Fruit fly (Drosophila melanogaster) whole organism, adult: ENCODE measurements around the gene CG3795.
A peak's percentile ranks its signal among the peaks of the same experiment; 100 is the strongest.

Experiments
- CG11617 ChIP-seq: fragments of 200-800 bp; sonication (Bioruptor generic); optimal IDR thresholded peaks from 2 replicates; lab custom pipeline; 2017; ENCODE audit warnings: mild to moderate bottlenecking, missing biosample characterization, missing genetic modification reagents, missing genetic modification characterization
- CG12768 ChIP-seq: fragments of 200-800 bp; sonication (Bioruptor generic); optimal IDR thresholded peaks from 2 replicates; lab custom pipeline; 2017; ENCODE audit warnings: missing biosample characterization, missing genetic modification characterization, mild to moderate bottlenecking, moderate library complexity, missing genetic modification reagents
- CG14711 ChIP-seq: fragments of 200-800 bp; sonication (Bioruptor generic); optimal IDR thresholded peaks from 2 replicates; lab custom pipeline; 2018; ENCODE audit warnings: missing biosample characterization, mild to moderate bottlenecking, missing genetic modification characterization, moderate library complexity
- CG1620 ChIP-seq: fragments of 200-800 bp; sonication (Bioruptor generic); optimal IDR thresholded peaks from 2 replicates; lab custom pipeline; 2016; ENCODE audit warnings: missing biosample characterization, missing genetic modification characterization
- CG33017 ChIP-seq: fragments of 200-800 bp; sonication (Bioruptor generic); optimal IDR thresholded peaks from 2 replicates; lab custom pipeline; 2018; ENCODE audit warnings: missing biosample characterization, mild to moderate bottlenecking, missing genetic modification characterization, moderate library complexity
- CG5204 ChIP-seq: fragments of 200-800 bp; sonication (Bioruptor generic); optimal IDR thresholded peaks from 2 replicates; lab custom pipeline; 2016; ENCODE audit warnings: missing biosample characterization, missing genetic modification characterization
- CG7045 ChIP-seq: fragments of 200-800 bp; sonication (Bioruptor generic); optimal IDR thresholded peaks from 2 replicates; lab custom pipeline; 2017; ENCODE audit warnings: missing biosample characterization, mild to moderate bottlenecking, missing genetic modification characterization
- CG7101 ChIP-seq: fragments of 200-800 bp; sonication (Bioruptor generic); optimal IDR thresholded peaks from 2 replicates; lab custom pipeline; 2018; ENCODE audit warnings: missing biosample characterization, mild to moderate bottlenecking, missing genetic modification characterization, moderate library complexity
- Clk ChIP-seq: fragments of 200-800 bp; sonication (Bioruptor generic); optimal IDR thresholded peaks from 2 replicates; lab custom pipeline; 2017; ENCODE audit warnings: missing biosample characterization, missing genetic modification characterization
- Crg-1 ChIP-seq: fragments of 200-800 bp; sonication (Bioruptor generic); optimal IDR thresholded peaks from 2 replicates; lab custom pipeline; 2016; ENCODE audit warnings: missing biosample characterization, missing genetic modification characterization
- Hr96 ChIP-seq: fragments of 200-800 bp; sonication (Bioruptor generic); optimal IDR thresholded peaks from 2 replicates; lab custom pipeline; 2016; ENCODE audit warnings: missing biosample characterization, missing genetic modification characterization
- Mnt ChIP-seq: fragments of 200-800 bp; sonication (Bioruptor generic); optimal IDR thresholded peaks from 2 replicates; lab custom pipeline; 2016; ENCODE audit warnings: missing biosample characterization, mild to moderate bottlenecking, missing genetic modification characterization
- bab1 ChIP-seq: fragments of 200-800 bp; sonication (Bioruptor generic); optimal IDR thresholded peaks from 3 replicates; lab custom pipeline; 2019; ENCODE audit warnings: missing biosample characterization, mild to moderate bottlenecking, missing genetic modification characterization, moderate library complexity
- cic ChIP-seq: fragments of 200-800 bp; sonication (Bioruptor generic); optimal IDR thresholded peaks from 2 replicates; lab custom pipeline; 2017; ENCODE audit warnings: missing biosample characterization, mild to moderate bottlenecking, missing genetic modification characterization, moderate library complexity
- cnc ChIP-seq, 2 experiments: fragments of >200 bp; optimal IDR thresholded peaks; 2 replicates each; lab custom pipeline; 2017
- kay ChIP-seq: fragments of 200-800 bp; sonication (Bioruptor generic); peaks from one replicate; lab custom pipeline; 2016; ENCODE audit warnings: missing biosample characterization, missing genetic modification characterization, borderline replicate concordance
- ovo ChIP-seq: fragments of 200-800 bp; sonication (Bioruptor generic); optimal IDR thresholded peaks from 2 replicates; lab custom pipeline; 2016; ENCODE audit warnings: missing biosample characterization, missing genetic modification characterization
- pad ChIP-seq: fragments of 200-800 bp; sonication (Bioruptor generic); optimal IDR thresholded peaks from 3 replicates; lab custom pipeline; 2017; ENCODE audit warnings: missing biosample characterization, missing genetic modification characterization, mild to moderate bottlenecking, moderate library complexity, missing genetic modification reagents
- tj ChIP-seq: fragments of 200-800 bp; sonication (Bioruptor generic); optimal IDR thresholded peaks from 3 replicates; lab custom pipeline; 2017; ENCODE audit warnings: missing biosample characterization, mild to moderate bottlenecking, missing genetic modification characterization, moderate library complexity
- toe ChIP-seq: fragments of 200-800 bp; sonication (Bioruptor generic); optimal IDR thresholded peaks from 2 replicates; lab custom pipeline; 2016; ENCODE audit warnings: missing biosample characterization, missing genetic modification characterization

Gene CG3795

dm6 chrX:1691475-1691874 lies 18.5 kb downstream of the CG3795 start:
- TF ChIP-seq toe (GFP tag; lab: Kevin White, UChicago) (no peak), CG33017 (tag; lab: Kevin White, UChicago) (no peak), CG11617 (GFP tag; lab: Kevin White, UChicago) (no peak), CG7101 (no peak), CG5204 (GFP tag; lab: Kevin White, UChicago) (no peak), cic (no peak), Clk (GFP tag; lab: Kevin White, UChicago) (no peak), Mnt (GFP tag; lab: Kevin White, UChicago) (no peak), Hr96 (GFP tag; lab: Kevin White, UChicago) (no peak), Crg-1 (no peak), CG1620 (GFP tag; lab: Kevin White, UChicago) (no peak), ovo (GFP tag; lab: Kevin White, UChicago) (no peak), kay (GFP tag; lab: Kevin White, UChicago) (no peak), pad (GFP tag; lab: Kevin White, UChicago) (no peak), CG12768 (GFP tag; lab: Kevin White, UChicago) (no peak), cnc (optimal IDR thresholded peaks at IDR 0.05; lab: Kevin White, UChicago) (no peak), CG7045 (GFP tag; lab: Kevin White, UChicago) (no peak), CG14711 (no peak)

- no peak for TF ChIP-seq CG11617 (GFP tag; lab: Kevin White, UChicago)
- no peak for TF ChIP-seq tj (GFP tag; lab: Kevin White, UChicago)
- no peak for TF ChIP-seq Mnt (GFP tag; lab: Kevin White, UChicago)
- no peak for TF ChIP-seq CG12768 (GFP tag; lab: Kevin White, UChicago)
- TF ChIP-seq toe (GFP tag; lab: Kevin White, UChicago): no peak
- no peak for TF ChIP-seq CG7101
- TF ChIP-seq CG33017 (tag; lab: Kevin White, UChicago): no peak
Measured at dm6 chrX:1686305-1686704, 23.7 kb downstream of the CG3795 start, which contains the start of gene b6. b6 (plus strand) TSS chrX:1686624.

DNA sequence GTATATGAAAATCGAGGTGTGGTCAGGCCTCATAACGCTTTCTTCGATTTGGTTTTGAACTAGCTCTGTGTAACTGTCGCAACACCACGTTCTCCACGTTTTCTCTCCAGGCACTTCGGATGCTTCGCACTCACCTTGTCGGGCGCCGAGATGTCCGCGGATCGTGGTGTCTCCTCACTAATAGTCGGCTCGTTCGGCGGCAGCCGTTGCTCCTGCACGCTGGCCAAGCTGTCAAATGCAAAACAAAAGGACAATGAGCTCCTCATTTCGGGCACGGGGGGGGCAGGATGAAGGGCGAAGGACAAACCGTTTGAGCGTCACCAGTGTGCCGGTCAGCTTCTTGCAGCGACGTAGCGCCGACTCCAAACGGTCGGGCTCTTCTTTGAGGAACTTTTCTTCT lies 28.7 kb downstream of the CG3795 start, which contains the start of gene CG14797:
CG14797 (plus strand) TSS at position 301 of the 400 bp plus-strand sequence.
- TF ChIP-seq kay (GFP tag; lab: Kevin White, UChicago) (no peak), CG7101 (no peak), cic (no peak), CG11617 (GFP tag; lab: Kevin White, UChicago) (no peak), ovo (GFP tag; lab: Kevin White, UChicago) (no peak), CG7045 (GFP tag; lab: Kevin White, UChicago) (no peak), tj (GFP tag; lab: Kevin White, UChicago) (no peak), CG5204 (GFP tag; lab: Kevin White, UChicago) (no peak), Crg-1 (no peak), cnc (optimal IDR thresholded peaks at IDR 0.05; lab: Kevin White, UChicago) (no peak), bab1 (no peak)

DNA sequence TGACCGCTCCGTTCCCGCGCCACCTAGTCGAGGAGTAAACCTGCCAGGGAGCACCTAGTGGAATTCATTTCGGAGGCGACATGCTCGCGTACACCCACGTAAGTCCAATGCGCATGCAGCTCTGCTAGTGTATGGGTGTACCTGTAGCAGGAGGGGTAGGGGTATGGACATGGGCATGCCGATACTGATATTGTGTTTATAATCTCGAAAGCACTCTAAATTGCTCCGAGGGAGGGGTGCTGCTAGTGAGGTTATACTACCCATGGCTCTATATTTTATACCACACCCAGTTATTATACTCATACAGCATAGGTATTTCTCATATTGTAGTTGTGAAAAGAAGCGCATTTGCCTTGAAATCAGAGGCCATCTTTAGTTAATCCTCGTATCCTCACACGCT lies 40.1 kb downstream of the CG3795 start:
- TF ChIP-seq CG7045 (GFP tag; lab: Kevin White, UChicago) (no peak), CG12768 (GFP tag; lab: Kevin White, UChicago) (no peak), toe (GFP tag; lab: Kevin White, UChicago) (no peak), CG7101 (peak; percentile 6), kay (GFP tag; lab: Kevin White, UChicago) (no peak), Mnt (GFP tag; lab: Kevin White, UChicago) (peak; percentile 57), cnc (optimal IDR thresholded peaks at IDR 0.05; lab: Kevin White, UChicago) (no peak), CG1620 (GFP tag; lab: Kevin White, UChicago) (no peak), CG5204 (GFP tag; lab: Kevin White, UChicago) (no peak), tj (GFP tag; lab: Kevin White, UChicago) (no peak), bab1 (no peak)

DNA sequence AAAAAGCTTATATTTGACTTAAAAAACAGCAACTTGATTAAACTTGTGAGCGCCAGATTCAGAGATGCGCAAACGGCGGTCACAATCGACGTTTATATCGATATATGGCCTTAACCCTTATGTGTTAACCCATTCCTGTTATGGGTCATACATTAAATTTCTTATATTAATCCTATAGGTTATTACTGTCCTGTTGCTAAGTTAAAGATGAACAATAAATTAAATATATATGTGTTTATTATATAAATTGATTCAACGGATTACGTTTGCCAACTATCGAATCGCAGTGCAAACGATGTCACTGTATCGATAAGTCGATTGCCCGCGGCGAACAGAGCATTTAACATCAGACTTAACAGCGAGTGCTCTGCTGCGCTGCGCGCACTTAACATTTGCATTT lies 40.8 kb downstream of the CG3795 start, which contains the start of the genes CG3740 and hfw:
CG3740 (minus strand) TSS at position 84 of the 400 bp plus-strand sequence.
hfw (plus strand) TSS at position 357 of the 400 bp plus-strand sequence.
- TF ChIP-seq CG12768 (GFP tag; lab: Kevin White, UChicago): peak; percentile 29
- TF ChIP-seq CG7101: peak; percentile 80
- peak; percentile 50 for TF ChIP-seq CG1620 (GFP tag; lab: Kevin White, UChicago)
- TF ChIP-seq CG11617 (GFP tag; lab: Kevin White, UChicago): peak; percentile 62
- TF ChIP-seq ovo (GFP tag; lab: Kevin White, UChicago): peak; percentile 32
- TF ChIP-seq Clk (GFP tag; lab: Kevin White, UChicago): no peak
- TF ChIP-seq CG14711: peak; percentile 70
- no peak for TF ChIP-seq kay (GFP tag; lab: Kevin White, UChicago)
- peak; percentile 19 for TF ChIP-seq tj (GFP tag; lab: Kevin White, UChicago)
- TF ChIP-seq cnc (optimal IDR thresholded peaks at IDR 0.05; lab: Kevin White, UChicago): no peak
- no peak for TF ChIP-seq CG5204 (GFP tag; lab: Kevin White, UChicago)
- TF ChIP-seq pad (GFP tag; lab: Kevin White, UChicago): peak; percentile 45
- peak; percentile 13 for TF ChIP-seq CG7045 (GFP tag; lab: Kevin White, UChicago)
- peak; percentile 27 for TF ChIP-seq toe (GFP tag; lab: Kevin White, UChicago)
- TF ChIP-seq Mnt (GFP tag; lab: Kevin White, UChicago): peak; percentile 48
- TF ChIP-seq CG33017 (tag; lab: Kevin White, UChicago): peak; percentile 51
- peak; percentile 10 for TF ChIP-seq Crg-1
- TF ChIP-seq bab1: peak; percentile 82
- TF ChIP-seq Hr96 (GFP tag; lab: Kevin White, UChicago): peak; percentile 13

- no peak for TF ChIP-seq bab1
- no peak for TF ChIP-seq Clk (GFP tag; lab: Kevin White, UChicago)
- TF ChIP-seq toe (GFP tag; lab: Kevin White, UChicago): no peak
- TF ChIP-seq tj (GFP tag; lab: Kevin White, UChicago): no peak
- no peak for TF ChIP-seq pad (GFP tag; lab: Kevin White, UChicago)
Measured at dm6 chrX:1668688-1669087, 41.3 kb downstream of the CG3795 start, which contains the start of gene Mur2B. Mur2B (minus strand) TSS chrX:1668788.
